Worm (Caenorhabditis elegans) whole organism, late embryonic: ENCODE measurements around the gene abu-14.

ENCODE experiments used
- ceh-45 ChIP-seq: fragments of 200-800 bp; sonication (Bioruptor generic); IDR thresholded peaks from 2 replicates; pipeline ENCODE4 v1.3.6; 2022; ENCODE audit warnings: missing genetic modification reagents, missing genetic modification characterization, missing compliant biosample characterization
- elt-4 ChIP-seq: sonication (generic microtip); optimal IDR thresholded peaks from 2 replicates; lab custom pipeline; 2016; ENCODE audit warnings: missing genetic modification characterization, missing compliant biosample characterization
- mec-3 ChIP-seq: sonication (generic microtip); optimal IDR thresholded peaks from 2 replicates; lab custom pipeline; 2016; ENCODE audit warnings: borderline replicate concordance, missing genetic modification characterization, missing compliant biosample characterization
- nfya-1 ChIP-seq: sonication (generic microtip); optimal IDR thresholded peaks from 2 replicates; lab custom pipeline; 2017; ENCODE audit warnings: missing genetic modification characterization, mild to moderate bottlenecking, missing compliant biosample characterization, antibody characterized with exemption, moderate library complexity
- nhr-11 ChIP-seq: fragments of 150-350 bp; optimal IDR thresholded peaks from 2 replicates; lab custom pipeline; 2014; ENCODE audit warnings: missing biosample characterization, missing genetic modification characterization
- sox-4 ChIP-seq: sonication (generic microtip); optimal IDR thresholded peaks from 2 replicates; lab custom pipeline; 2017; ENCODE audit warnings: mild to moderate bottlenecking, missing genetic modification characterization, inconsistent platforms, missing compliant biosample characterization
- unc-42 ChIP-seq: sonication (generic microtip); optimal IDR thresholded peaks from 2 replicates; lab custom pipeline; 2016; ENCODE audit warnings: missing genotype, missing genetic modification characterization, missing compliant biosample characterization
- ztf-16 ChIP-seq: sonication (generic microtip); optimal IDR thresholded peaks from 2 replicates; lab custom pipeline; 2017; ENCODE audit warnings: missing genetic modification characterization, missing compliant biosample characterization

- TF ChIP-seq nfya-1 (tag; lab: Kevin White, UChicago): no peak
- no peak for TF ChIP-seq nhr-11 (tag; lab: Kevin White, UChicago)
- TF ChIP-seq ceh-45 (GFP tag; lab: Robert Waterston, UW): no peak
- no peak for TF ChIP-seq mec-3 (tag; lab: Kevin White, UChicago)
- no peak for TF ChIP-seq sox-4 (tag; lab: Kevin White, UChicago)
- TF ChIP-seq ztf-16 (tag; lab: Kevin White, UChicago): no peak
- TF ChIP-seq elt-4: no peak
- TF ChIP-seq unc-42 (tag; lab: Kevin White, UChicago): no peak
These were observed 48.2 kb downstream of the abu-14 start for ce11 chrII:9178811-9179210.
